Fruit fly (Drosophila melanogaster): ENCODE measurements around the gene Eip74EF.
A peak's percentile ranks its signal among the peaks of the same experiment; 100 is the strongest.

Eip74EF gene

dm6 chr3L:17538907-17539306 lies 80.2 kb downstream of the Eip74EF start (continued):
- TF ChIP-seq hkb (optimal IDR thresholded peaks at IDR 0.05) (no peak), hkb (GFP tag; IDR thresholded peaks at IDR 0.05) (0 out of 2 replicates have a peak, but pooled peaks have one; percentile 17), MTF-1 (GFP tag; optimal IDR thresholded peaks at IDR 0.05; ENCODE audit: borderline replicate concordance) (peak; percentile 18), lab (GFP tag; optimal IDR thresholded peaks at IDR 0.05) (peak; percentile 81), Oli (tag; optimal IDR thresholded peaks at IDR 0.05) (no peak), caup (GFP tag; optimal IDR thresholded peaks at IDR 0.05; ENCODE audit: severe bottlenecking) (peak; percentile 50), CG13424 (tag; optimal IDR thresholded peaks at IDR 0.05) (peak; percentile 9), CG34376 (GFP tag; optimal IDR thresholded peaks at IDR 0.05) (peak; percentile 88), Asciz (GFP tag; optimal IDR thresholded peaks at IDR 0.05) (peak; percentile 13), Meics (GFP tag; optimal IDR thresholded peaks at IDR 0.05) (peak; percentile 51), CrebB (tag; optimal IDR thresholded peaks at IDR 0.05) (peak; percentile 46), CG2875 (GFP tag; optimal IDR thresholded peaks at IDR 0.05) (no peak), CG7745 (tag; optimal IDR thresholded peaks at IDR 0.05) (no peak), CG10543 (GFP tag; optimal IDR thresholded peaks at IDR 0.05) (peak; percentile 46), CG15011 (GFP tag; optimal IDR thresholded peaks at IDR 0.05) (peak; percentile 2), CG13296 (GFP tag; optimal IDR thresholded peaks at IDR 0.05) (peak; percentile 77), gro (GFP tag; optimal IDR thresholded peaks at IDR 0.05) (peak; percentile 34)

- TF ChIP-seq pb (GFP tag; optimal IDR thresholded peaks at IDR 0.05), result no peak
- peak; percentile 93 for TF ChIP-seq CG7372 (GFP tag; IDR thresholded peaks at IDR 0.05)
These were observed 80.9 kb downstream of the Eip74EF start for dm6 chr3L:17538250-17538649.

- 0 out of 3 replicates have a peak, but pooled peaks have one; percentile 36 for TF ChIP-seq CG2199 (GFP tag; IDR thresholded peaks at IDR 0.05)
- TF ChIP-seq CG15696 (tag; optimal IDR thresholded peaks at IDR 0.05), result no peak
- peak; percentile 49; the same call in 1 of the 2 replicates for TF ChIP-seq vvl (GFP tag; IDR thresholded peaks at IDR 0.05)
- peak; percentile 51 for TF ChIP-seq exex (tag; optimal IDR thresholded peaks at IDR 0.05)
- peak; percentile 86 for TF ChIP-seq pfk (GFP tag; optimal IDR thresholded peaks at IDR 0.05)
- 0 out of 2 replicates have a peak, but pooled peaks have one; percentile 10 for TF ChIP-seq CG14441 (GFP tag; IDR thresholded peaks at IDR 0.05)
- TF ChIP-seq croc (GFP tag; conservative IDR thresholded peaks at IDR 0.05), result no peak
- TF ChIP-seq yki (optimal IDR thresholded peaks at IDR 0.05), result no peak
- no peak for TF ChIP-seq GATAe (GFP tag; conservative IDR thresholded peaks at IDR 0.05)
These were observed 83.4 kb downstream of the Eip74EF start for dm6 chr3L:17535768-17536167.

- TF ChIP-seq Camta (GFP tag; optimal IDR thresholded peaks at IDR 0.05) (no peak), jigr1 (GFP tag; IDR thresholded peaks at IDR 0.05) (no peak), CG10267 (tag; optimal IDR thresholded peaks at IDR 0.05) (no peak), chinmo (GFP tag; IDR thresholded peaks at IDR 0.05; ENCODE audit: partially characterized antibody) (0 out of 4 replicates have a peak, but pooled peaks have one; percentile 51), cwo (GFP tag; optimal IDR thresholded peaks at IDR 0.05) (peak; percentile 56), CG13775 (GFP tag; optimal IDR thresholded peaks at IDR 0.05) (no peak), Mad (GFP tag; optimal IDR thresholded peaks at IDR 0.05) (no peak), exex (tag; optimal IDR thresholded peaks at IDR 0.05) (no peak), Pdp1 (GFP tag; optimal IDR thresholded peaks at IDR 0.05) (peak in 1 of 2 experiments; percentile 73), Trl (optimal IDR thresholded peaks at IDR 0.05) (peak; percentile 23 to 29), Trl (GFP tag; optimal IDR thresholded peaks at IDR 0.05) (no peak), dpn (GFP tag; optimal IDR thresholded peaks at IDR 0.05) (no peak), Doc3 (GFP tag; IDR thresholded peaks at IDR 0.05; ENCODE audit: partially characterized antibody) (no peak), CG7987 (GFP tag; optimal IDR thresholded peaks at IDR 0.05) (peak; percentile 25), sima (GFP tag; optimal IDR thresholded peaks at IDR 0.05) (no peak), CG12769 (tag; optimal IDR thresholded peaks at IDR 0.05) (peak; percentile 1), CG34376 (GFP tag; optimal IDR thresholded peaks at IDR 0.05) (no peak), CG11695 (GFP tag; IDR thresholded peaks at IDR 0.05) (no peak), peb (GFP tag; IDR thresholded peaks at IDR 0.05) (no peak), CG4617 (GFP tag; optimal IDR thresholded peaks at IDR 0.05; ENCODE audit: borderline replicate concordance) (no peak), chif (GFP tag; optimal IDR thresholded peaks at IDR 0.05) (no peak), CG13424 (tag; optimal IDR thresholded peaks at IDR 0.05) (no peak)
These were observed 84.7 kb downstream of the Eip74EF start for dm6 chr3L:17534396-17534795.
